Worm (Caenorhabditis elegans) whole organism, L4 larva: ENCODE measurements around the gene ing-3.

Experiments
- F10B5.3 ChIP-seq: sonication (generic microtip); optimal IDR thresholded peaks from 2 replicates; lab custom pipeline; 2016; ENCODE audit warnings: mild to moderate bottlenecking, missing genetic modification characterization, missing compliant biosample characterization
- F37D6.2 ChIP-seq: sonication (generic microtip); optimal IDR thresholded peaks from 2 replicates; lab custom pipeline; 2016; ENCODE audit warnings: mild to moderate bottlenecking, missing genetic modification characterization, missing compliant biosample characterization
- T20F7.1 ChIP-seq: fragments of 200-800 bp; sonication (Bioruptor generic); optimal IDR thresholded peaks from 2 replicates; lab custom pipeline; 2018; ENCODE audit warnings: mild to moderate bottlenecking, missing genetic modification characterization, missing compliant biosample characterization
- T26A8.4 ChIP-seq: fragments of 200-800 bp; sonication (Bioruptor generic); IDR thresholded peaks from 2 replicates; pipeline ENCODE4 v1.3.6; 2022; ENCODE audit warnings: missing genetic modification characterization, missing compliant biosample characterization
- Y105C5A.15 ChIP-seq: fragments of 200-800 bp; sonication (Bioruptor generic); IDR thresholded peaks from 2 replicates; pipeline ENCODE4 v1.3.6; 2022; ENCODE audit warnings: missing genetic modification characterization, missing compliant biosample characterization
- ZK337.2 ChIP-seq: fragments of 200-800 bp; sonication (Bioruptor generic); IDR thresholded peaks from 2 replicates; pipeline ENCODE4 v1.3.6; 2022; ENCODE audit warnings: missing genetic modification reagents, missing genetic modification characterization, missing compliant biosample characterization
- ZK546.5 ChIP-seq, 2 experiments: sonication (generic microtip); optimal IDR thresholded peaks; 2 replicates each; lab custom pipeline; 2017; ENCODE audit warnings: missing biosample characterization in 2 of 2, missing genetic modification characterization in 2 of 2
- aly-2 ChIP-seq: sonication (generic microtip); optimal IDR thresholded peaks from 2 replicates; lab custom pipeline; 2018; ENCODE audit warnings: missing biosample characterization, missing genetic modification characterization
- ama-1 ChIP-seq: fragments of 150-350 bp; optimal IDR thresholded peaks from 2 replicates; lab custom pipeline; 2014; ENCODE audit warnings: inconsistent platforms, mixed read lengths
- arid-1 ChIP-seq: fragments of 200-800 bp; sonication (Bioruptor generic); conservative IDR thresholded peaks from 2 replicates; pipeline ENCODE4 v1.3.6; 2022; ENCODE audit warnings: missing genetic modification reagents, missing genetic modification characterization, missing compliant biosample characterization
- ceh-28 ChIP-seq: fragments of 150-350 bp; optimal IDR thresholded peaks from 2 replicates; lab custom pipeline; 2014; ENCODE audit warnings: missing biosample characterization, missing genetic modification reagents, missing genetic modification characterization
- ceh-32 ChIP-seq: sonication (generic microtip); optimal IDR thresholded peaks from 2 replicates; lab custom pipeline; 2016; ENCODE audit warnings: mild to moderate bottlenecking, missing genetic modification characterization, missing compliant biosample characterization; ENCODE audit not compliant: poor library complexity
- ceh-82 ChIP-seq: sonication (generic microtip); optimal IDR thresholded peaks from 2 replicates; lab custom pipeline; 2017; ENCODE audit warnings: missing biosample characterization, missing genetic modification characterization
- ctbp-1 ChIP-seq: fragments of 200-800 bp; sonication (Bioruptor generic); IDR thresholded peaks from 2 replicates; pipeline ENCODE4 v1.3.6; 2022; ENCODE audit warnings: missing genetic modification reagents, missing genetic modification characterization, missing compliant biosample characterization
- daf-12 ChIP-seq: fragments of 150-350 bp; optimal IDR thresholded peaks from 2 replicates; lab custom pipeline; 2014; ENCODE audit warnings: missing biosample characterization, missing genetic modification reagents, missing genetic modification characterization
- daf-16 ChIP-seq, 3 experiments: sonication (generic microtip); optimal IDR thresholded peaks; 2 replicates each; lab custom pipeline; 2016 to 2017; ENCODE audit warnings: missing genetic modification characterization in 3 of 3, missing genetic modification reagents in 3 of 3, mild to moderate bottlenecking in 2 of 3, missing compliant biosample characterization in 2 of 3, missing biosample characterization in 1 of 3, moderate library complexity in 1 of 3
- dmd-6 ChIP-seq: fragments of 200-800 bp; sonication (Bioruptor generic); IDR thresholded peaks from 2 replicates; pipeline ENCODE4 v1.3.6; 2022; ENCODE audit warnings: missing genetic modification reagents, missing genetic modification characterization, missing compliant biosample characterization
- duxl-1 ChIP-seq: sonication (generic microtip); optimal IDR thresholded peaks from 2 replicates; lab custom pipeline; 2016; ENCODE audit warnings: mild to moderate bottlenecking, missing genetic modification characterization, moderate library complexity, missing compliant biosample characterization; ENCODE audit not compliant: poor library complexity
- egl-27 ChIP-seq: sonication (generic microtip); optimal IDR thresholded peaks from 3 replicates; lab custom pipeline; 2017; ENCODE audit warnings: missing biosample characterization, missing genetic modification reagents, missing genetic modification characterization
- egl-43 ChIP-seq: fragments of 200-800 bp; sonication (Bioruptor generic); IDR thresholded peaks from 2 replicates; pipeline ENCODE4 v1.3.6; 2022; ENCODE audit warnings: missing genetic modification reagents, missing genetic modification characterization, missing compliant biosample characterization
- hmg-1.1 ChIP-seq: fragments of 200-800 bp; sonication (Bioruptor generic); IDR thresholded peaks from 2 replicates; pipeline ENCODE4 v1.3.6; 2022; ENCODE audit warnings: missing genetic modification reagents, missing genetic modification characterization, missing compliant biosample characterization
- jun-1 ChIP-seq: fragments of 150-350 bp; optimal IDR thresholded peaks from 2 replicates; lab custom pipeline; 2014; ENCODE audit warnings: missing biosample characterization, missing genetic modification reagents, missing genetic modification characterization
- lim-7 ChIP-seq: fragments of 200-800 bp; sonication (Bioruptor generic); IDR thresholded peaks from 2 replicates; pipeline ENCODE4 v1.3.6; 2022; ENCODE audit warnings: missing genetic modification characterization, missing compliant biosample characterization
- lin-1 ChIP-seq: fragments of 200-800 bp; sonication (Bioruptor generic); IDR thresholded peaks from 2 replicates; pipeline ENCODE4 v1.3.6; 2022; ENCODE audit warnings: missing genetic modification reagents, missing genetic modification characterization, missing compliant biosample characterization
- lin-13 ChIP-seq: fragments of 150-350 bp; optimal IDR thresholded peaks from 2 replicates; lab custom pipeline; 2014; ENCODE audit warnings: missing biosample characterization, missing genetic modification reagents, missing genetic modification characterization
- lin-39 ChIP-seq: fragments of 150-350 bp; optimal IDR thresholded peaks from 2 replicates; lab custom pipeline; 2014; ENCODE audit warnings: missing biosample characterization, missing genetic modification reagents, missing genetic modification characterization
- lsy-2 ChIP-seq, 2 experiments: fragments of 150-350 bp in 1 of 2; sonication (generic microtip) in 1 of 2; optimal IDR thresholded peaks; 2 replicates each; lab custom pipeline; 2014 to 2017; ENCODE audit warnings: missing biosample characterization in 2 of 2, missing genetic modification characterization in 2 of 2
- madf-9 ChIP-seq: fragments of 200-800 bp; sonication (Bioruptor generic); conservative IDR thresholded peaks from 2 replicates; pipeline ENCODE4 v1.3.6; 2022; ENCODE audit warnings: missing genetic modification reagents, missing genetic modification characterization, missing compliant biosample characterization
- mes-2 ChIP-seq: sonication (generic microtip); optimal IDR thresholded peaks from 2 replicates; lab custom pipeline; 2016; ENCODE audit warnings: missing genotype, mild to moderate bottlenecking, missing genetic modification characterization, missing compliant biosample characterization; ENCODE audit not compliant: poor library complexity, severe bottlenecking
- mxl-2 ChIP-seq: fragments of 200-800 bp; sonication (Bioruptor generic); conservative IDR thresholded peaks from 2 replicates; pipeline ENCODE4 v1.3.6; 2022; ENCODE audit warnings: missing genetic modification reagents, missing genetic modification characterization, missing compliant biosample characterization
- nhr-28 ChIP-seq: fragments of 150-350 bp; optimal IDR thresholded peaks from 2 replicates; lab custom pipeline; 2014; ENCODE audit warnings: missing biosample characterization, missing genetic modification characterization
- nhr-42 ChIP-seq: fragments of 200-800 bp; sonication (Bioruptor generic); IDR thresholded peaks from 2 replicates; pipeline ENCODE4 v1.3.6; 2022; ENCODE audit warnings: missing genetic modification characterization, missing compliant biosample characterization
- nhr-6 ChIP-seq: fragments of 150-350 bp; optimal IDR thresholded peaks from 2 replicates; lab custom pipeline; 2014; ENCODE audit warnings: missing biosample characterization, missing genetic modification characterization
- nhr-77 ChIP-seq: fragments of 150-350 bp; optimal IDR thresholded peaks from 2 replicates; lab custom pipeline; 2014; ENCODE audit warnings: missing biosample characterization, missing genetic modification characterization
- set-16 ChIP-seq: fragments of 200-800 bp; sonication (Bioruptor generic); IDR thresholded peaks from 2 replicates; pipeline ENCODE4 v1.3.6; 2022; ENCODE audit warnings: missing genetic modification reagents, missing genetic modification characterization, missing compliant biosample characterization
- snpc-4 ChIP-seq: fragments of 150-350 bp; optimal IDR thresholded peaks from 2 replicates; lab custom pipeline; 2014; ENCODE audit warnings: missing biosample characterization, missing genetic modification characterization
- spr-1 ChIP-seq: sonication (generic microtip); optimal IDR thresholded peaks from 2 replicates; lab custom pipeline; 2016; ENCODE audit warnings: mild to moderate bottlenecking, missing genetic modification characterization, missing compliant biosample characterization
- spr-3 ChIP-seq: fragments of 200-800 bp; sonication (Bioruptor generic); optimal IDR thresholded peaks from 2 replicates; lab custom pipeline; 2018; ENCODE audit warnings: mild to moderate bottlenecking, missing genetic modification characterization, missing compliant biosample characterization
- unc-130 ChIP-seq: sonication (generic microtip); optimal IDR thresholded peaks from 2 replicates; lab custom pipeline; 2016; ENCODE audit warnings: missing genetic modification reagents, missing genetic modification characterization, missing compliant biosample characterization
- vab-7 ChIP-seq: fragments of 200-800 bp; sonication (Bioruptor generic); IDR thresholded peaks from 2 replicates; pipeline ENCODE4 v1.3.6; 2022; ENCODE audit warnings: missing genetic modification reagents, missing genetic modification characterization, missing compliant biosample characterization
- zag-1 ChIP-seq: fragments of 150-350 bp; optimal IDR thresholded peaks from 2 replicates; lab custom pipeline; 2014; ENCODE audit warnings: missing biosample characterization, missing genetic modification characterization

Gene ing-3

DNA sequence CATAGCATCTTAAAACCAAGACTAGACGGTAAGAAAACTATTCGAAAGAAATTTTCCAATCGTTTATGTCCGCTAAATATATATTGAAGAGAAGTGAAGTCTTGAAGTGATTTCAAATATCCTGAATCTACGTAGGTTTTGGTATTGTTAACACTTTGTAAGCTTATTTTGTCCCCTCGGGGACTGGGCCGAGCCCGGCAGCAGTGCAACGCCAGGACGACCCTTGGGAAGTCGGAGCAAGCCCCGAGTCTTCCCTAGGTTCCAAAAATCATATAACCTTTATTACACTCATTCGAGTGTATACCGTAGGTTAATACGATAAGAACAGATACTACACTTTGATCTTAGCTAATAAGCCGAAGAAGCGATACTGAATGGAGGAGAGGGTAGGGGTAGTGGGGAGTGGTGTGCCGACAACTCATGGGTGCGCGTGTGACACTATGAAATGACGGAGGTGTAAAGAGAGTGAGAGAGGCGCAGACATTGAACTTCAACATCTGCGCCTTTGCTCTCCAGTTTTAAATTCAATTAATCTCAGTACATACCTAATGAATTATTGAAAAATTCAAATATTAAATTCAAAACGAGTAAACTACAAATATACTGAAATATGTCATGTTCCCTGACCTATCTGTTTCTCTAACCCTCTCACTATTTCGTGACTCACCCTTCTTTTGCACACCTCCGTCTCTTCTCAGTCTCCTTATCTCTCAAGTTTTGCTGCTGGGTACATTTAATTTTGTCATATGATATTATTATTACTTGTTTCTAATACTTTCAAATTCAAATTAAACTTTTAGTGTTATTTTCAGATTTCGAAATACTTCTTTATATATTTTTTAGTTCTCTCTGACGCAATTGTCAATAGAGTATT is 46.5 kb upstream of the ing-3 start (continued):
- TF ChIP-seq daf-16 (GFP tag; optimal IDR thresholded peaks at IDR 0.05; lab: Kevin White, UChicago) = peak in 1 of 2 experiments; percentile 41
- TF ChIP-seq daf-16 (tag; optimal IDR thresholded peaks at IDR 0.05; lab: Kevin White, UChicago) = peak; percentile 62
- peak; percentile 83 for TF ChIP-seq ama-1
- peak; percentile 89 for TF ChIP-seq T26A8.4 (GFP tag; lab: Robert Waterston, UW)
- TF ChIP-seq unc-130 (GFP tag; lab: Kevin White, UChicago) = peak; percentile 57
- peak; percentile 55 for TF ChIP-seq spr-1 (tag; lab: Kevin White, UChicago)
- peak; percentile 85 for TF ChIP-seq snpc-4 (tag; lab: Kevin White, UChicago)
- 0 out of 2 replicates have a peak, but pooled peaks have one; percentile 32 for TF ChIP-seq mxl-2 (GFP tag; lab: Robert Waterston, UW)

DNA sequence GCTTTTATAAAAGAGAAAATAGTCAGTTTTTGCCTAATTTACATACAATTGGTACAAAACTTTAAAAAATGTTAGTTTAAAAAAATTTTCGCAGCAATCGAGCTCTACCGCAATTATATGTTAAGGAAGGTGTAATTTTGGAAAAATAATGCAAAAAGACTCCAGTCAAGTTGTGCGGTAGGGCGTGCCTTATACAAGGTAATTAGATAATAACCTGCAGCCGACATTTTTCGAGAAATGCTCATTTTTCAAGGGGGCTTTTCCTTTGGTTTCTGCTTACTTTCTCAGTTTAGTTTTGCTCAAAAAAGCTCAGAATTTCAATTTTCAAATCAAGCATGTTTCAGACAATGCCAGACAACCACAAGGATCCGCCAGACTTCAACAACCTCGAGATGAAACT is 45.6 kb upstream of the ing-3 start, which contains the start of gene F08G2.4:
Gene F08G2.4, plus strand, starts transcription at position 348 of the 400 bp plus-strand sequence.
- TF ChIP-seq lim-7 (GFP tag; lab: Robert Waterston, UW) (no peak), F10B5.3 (tag; lab: Kevin White, UChicago) (no peak), daf-12 (tag; lab: Kevin White, UChicago) (no peak), nhr-6 (tag; lab: Kevin White, UChicago) (no peak), lin-13 (GFP tag; lab: Kevin White, UChicago) (no peak), duxl-1 (tag; lab: Kevin White, UChicago) (no peak), madf-9 (no peak), mes-2 (tag; lab: Kevin White, UChicago) (no peak), aly-2 (tag; lab: Kevin White, UChicago) (no peak), dmd-6 (GFP tag; lab: Robert Waterston, UW) (no peak), ceh-82 (no peak), hmg-1.1 (no peak), ceh-28 (no peak), set-16 (GFP tag; lab: Robert Waterston, UW) (no peak), vab-7 (GFP tag; lab: Robert Waterston, UW) (no peak), T20F7.1 (no peak), arid-1 (GFP tag; lab: Robert Waterston, UW) (no peak), egl-27 (tag; lab: Kevin White, UChicago) (no peak), ceh-32 (tag; lab: Kevin White, UChicago) (no peak)

DNA sequence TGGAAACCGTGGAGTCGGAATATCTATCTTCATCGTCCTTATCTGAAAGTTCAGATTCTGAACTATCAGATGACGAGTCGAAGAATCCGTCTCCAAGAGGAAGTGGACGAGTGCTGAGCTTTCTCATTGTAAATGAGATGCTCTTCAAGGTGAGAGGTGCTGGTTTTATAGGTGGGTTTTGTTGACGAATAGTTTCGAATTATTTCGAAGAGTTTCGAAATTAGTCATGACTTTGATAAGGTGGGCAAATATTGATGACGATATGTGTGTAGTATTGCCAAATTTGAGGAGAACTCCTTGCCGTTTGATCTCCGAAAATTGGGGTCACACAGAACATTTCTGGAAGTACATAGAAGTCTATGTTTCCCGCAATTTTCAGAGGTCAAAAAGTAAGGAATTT is 42.3 kb upstream of the ing-3 start, which contains the start of gene F08G2.5:
Gene F08G2.5, minus strand, starts transcription at position 127 of the 400 bp plus-strand sequence.
- TF ChIP-seq lin-1 (GFP tag; lab: Robert Waterston, UW) (no peak), ZK337.2 (no peak), unc-130 (GFP tag; lab: Kevin White, UChicago) (no peak), nhr-28 (peak; percentile 9), spr-3 (GFP tag; lab: Kevin White, UChicago) (no peak), egl-43 (GFP tag; lab: Robert Waterston, UW) (no peak), daf-16 (GFP tag; optimal IDR thresholded peaks at IDR 0.05; lab: Kevin White, UChicago) (no peak), daf-16 (tag; optimal IDR thresholded peaks at IDR 0.05; lab: Kevin White, UChicago) (peak; percentile 70)

DNA sequence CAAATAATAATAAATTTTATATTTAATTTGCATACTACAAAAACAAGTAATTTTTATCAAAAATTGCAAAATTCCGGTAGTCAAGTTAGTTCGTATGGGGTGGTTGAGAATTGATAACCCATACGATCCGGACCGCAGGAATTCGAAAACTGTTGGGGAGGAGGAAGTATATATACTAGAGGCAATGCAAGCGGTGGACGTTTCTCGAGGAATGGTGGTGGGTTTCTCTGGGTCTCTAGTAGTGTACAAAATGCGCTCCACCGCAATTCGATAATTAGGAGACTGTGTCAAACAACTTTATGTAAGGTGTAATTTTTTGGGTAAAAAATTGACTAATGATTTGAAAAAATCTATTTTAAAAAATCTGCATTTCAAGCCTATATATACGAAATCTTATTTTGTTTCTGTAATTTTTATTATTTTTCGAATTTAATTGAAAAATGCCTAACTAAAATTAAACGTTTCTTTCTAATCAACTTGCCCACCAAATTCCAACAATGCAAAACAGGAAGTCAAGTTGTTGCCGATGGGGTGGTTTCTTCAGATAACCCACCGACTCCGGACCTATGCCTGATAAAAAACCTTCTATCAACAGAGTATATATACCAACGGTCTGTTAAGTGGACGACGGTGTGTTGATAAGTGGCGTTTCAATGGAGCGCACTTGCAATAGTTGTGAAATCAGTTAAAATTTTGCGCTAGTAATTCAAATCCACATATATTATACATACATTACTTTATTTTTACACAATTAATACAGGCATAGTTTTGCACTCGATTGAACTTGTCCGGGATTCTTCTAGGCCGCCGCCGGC is 41.2 kb upstream of the ing-3 start:
- TF ChIP-seq lim-7 (GFP tag; lab: Robert Waterston, UW) (peak; percentile 77), ctbp-1 (GFP tag; lab: Robert Waterston, UW) (peak; percentile 93), jun-1 (tag; lab: Kevin White, UChicago) (peak; percentile 65), nhr-77 (tag; lab: Kevin White, UChicago) (peak; percentile 94), lin-39 (tag; lab: Kevin White, UChicago) (no peak), nhr-28 (peak; percentile 50), mxl-2 (GFP tag; lab: Robert Waterston, UW) (peak; percentile 56; the same call in 1 of the 2 replicates), Y105C5A.15 (GFP tag; lab: Robert Waterston, UW) (0 out of 2 replicates have a peak, but pooled peaks have one; percentile 65), F37D6.2 (tag; lab: Kevin White, UChicago) (peak; percentile 87), lsy-2 (tag; optimal IDR thresholded peaks at IDR 0.05; lab: Kevin White, UChicago) (peak; percentile 38 to 93), zag-1 (tag; lab: Kevin White, UChicago) (no peak), aly-2 (tag; lab: Kevin White, UChicago) (no peak), nhr-42 (GFP tag; lab: Robert Waterston, UW) (peak; percentile 97), ZK546.5 (tag; optimal IDR thresholded peaks at IDR 0.05; lab: Kevin White, UChicago) (no peak), spr-3 (GFP tag; lab: Kevin White, UChicago) (peak; percentile 89)
